Fruit fly (Drosophila melanogaster) whole organism, pupa: ENCODE measurements around the gene Chsy.
A peak's percentile ranks its signal among the peaks of the same experiment; 100 is the strongest.

ENCODE experiments used
- CG10348 ChIP-seq: fragments of 200-800 bp; sonication (Bioruptor generic); IDR thresholded peaks from 2 replicates; pipeline ENCODE4 v1.3.6; 2022; ENCODE audit warnings: missing biosample characterization, missing genetic modification characterization
- CG12605 ChIP-seq: fragments of 200-800 bp; sonication (Bioruptor generic); IDR thresholded peaks from 2 replicates; pipeline ENCODE4 v1.3.6; 2022; ENCODE audit warnings: missing biosample characterization, missing genetic modification characterization
- CG13204 ChIP-seq: fragments of 200-800 bp; sonication (Bioruptor generic); optimal IDR thresholded peaks from 2 replicates; lab custom pipeline; 2018; ENCODE audit warnings: missing biosample characterization, mild to moderate bottlenecking, missing genetic modification characterization, moderate library complexity
- CG14655 ChIP-seq: fragments of 200-800 bp; sonication (Bioruptor generic); optimal IDR thresholded peaks from 3 replicates; lab custom pipeline; 2017; ENCODE audit warnings: mild to moderate bottlenecking, missing biosample characterization, missing genetic modification reagents, missing genetic modification characterization
- CG15710 ChIP-seq: fragments of 200-800 bp; sonication (Bioruptor generic); optimal IDR thresholded peaks from 2 replicates; lab custom pipeline; 2018; ENCODE audit warnings: missing biosample characterization, mild to moderate bottlenecking, missing genetic modification characterization, moderate library complexity
- CG17806 ChIP-seq: fragments of 200-800 bp; sonication (Bioruptor generic); optimal IDR thresholded peaks from 2 replicates; lab custom pipeline; 2018; ENCODE audit warnings: missing biosample characterization, mild to moderate bottlenecking, missing genetic modification characterization, moderate library complexity
- CG32121 ChIP-seq: fragments of 200-800 bp; sonication (Bioruptor generic); IDR thresholded peaks from 2 replicates; pipeline ENCODE4 v1.3.6; 2022; ENCODE audit warnings: missing biosample characterization, missing genetic modification characterization
- CG34367 ChIP-seq: fragments of 200-800 bp; sonication (Bioruptor generic); optimal IDR thresholded peaks from 2 replicates; lab custom pipeline; 2018; ENCODE audit warnings: missing biosample characterization, mild to moderate bottlenecking, missing genetic modification characterization
- CG4496 ChIP-seq: fragments of 200-800 bp; sonication (Bioruptor generic); IDR thresholded peaks from 3 replicates; pipeline ENCODE4 v1.3.6; 2022; ENCODE audit warnings: missing biosample characterization, missing genetic modification characterization
- CG8159 ChIP-seq: fragments of 200-800 bp; sonication (Bioruptor generic); optimal IDR thresholded peaks from 3 replicates; lab custom pipeline; 2018; ENCODE audit warnings: missing biosample characterization, mild to moderate bottlenecking, missing genetic modification characterization, moderate library complexity
- CG8301 ChIP-seq: fragments of 200-800 bp; sonication (Bioruptor generic); optimal IDR thresholded peaks from 2 replicates; lab custom pipeline; 2018; ENCODE audit warnings: missing biosample characterization, mild to moderate bottlenecking, missing genetic modification characterization
- CG9948 ChIP-seq: fragments of 200-800 bp; sonication (Bioruptor generic); optimal IDR thresholded peaks from 2 replicates; lab custom pipeline; 2018; ENCODE audit warnings: missing biosample characterization, mild to moderate bottlenecking, missing genetic modification characterization, moderate library complexity
- D1 ChIP-seq: fragments of 200-800 bp; sonication (Bioruptor generic); optimal IDR thresholded peaks from 2 replicates; lab custom pipeline; 2018; ENCODE audit warnings: missing biosample characterization, mild to moderate bottlenecking, missing genetic modification characterization, moderate library complexity
- EcR ChIP-seq: fragments of 200-800 bp; sonication (Bioruptor generic); optimal IDR thresholded peaks from 3 replicates; lab custom pipeline; 2019; ENCODE audit warnings: missing biosample characterization, missing genetic modification characterization, mild to moderate bottlenecking, moderate library complexity, missing genetic modification reagents
- Ets98B ChIP-seq: fragments of 200-800 bp; sonication (Bioruptor generic); IDR thresholded peaks from 2 replicates; pipeline ENCODE4 v1.3.6; 2022; ENCODE audit warnings: missing biosample characterization, missing genetic modification characterization
- Pif1A ChIP-seq: fragments of 200-800 bp; sonication (Bioruptor generic); optimal IDR thresholded peaks from 3 replicates; lab custom pipeline; 2016; ENCODE audit warnings: missing biosample characterization, missing genetic modification characterization
- Pif1B ChIP-seq: fragments of 200-800 bp; sonication (Bioruptor generic); optimal IDR thresholded peaks from 3 replicates; lab custom pipeline; 2016; ENCODE audit warnings: missing biosample characterization, missing genetic modification characterization
- Snoo ChIP-seq: fragments of 200-800 bp; sonication (Bioruptor generic); optimal IDR thresholded peaks from 3 replicates; lab custom pipeline; 2017; ENCODE audit warnings: missing biosample characterization, mild to moderate bottlenecking, missing genetic modification characterization, inconsistent platforms
- fd96Ca ChIP-seq: fragments of 200-800 bp; sonication (Bioruptor generic); IDR thresholded peaks from 3 replicates; pipeline ENCODE4 v1.3.6; 2022; ENCODE audit warnings: missing biosample characterization, missing genetic modification characterization
- gl ChIP-seq: fragments of 200-800 bp; sonication (Bioruptor generic); optimal IDR thresholded peaks from 2 replicates; lab custom pipeline; 2018; ENCODE audit warnings: missing biosample characterization, mild to moderate bottlenecking, missing genetic modification characterization
- rn ChIP-seq: fragments of 200-800 bp; sonication (Bioruptor generic); IDR thresholded peaks from 2 replicates; pipeline ENCODE4 v1.3.6; 2022; ENCODE audit warnings: missing biosample characterization, missing genetic modification characterization

Chsy gene

DNA sequence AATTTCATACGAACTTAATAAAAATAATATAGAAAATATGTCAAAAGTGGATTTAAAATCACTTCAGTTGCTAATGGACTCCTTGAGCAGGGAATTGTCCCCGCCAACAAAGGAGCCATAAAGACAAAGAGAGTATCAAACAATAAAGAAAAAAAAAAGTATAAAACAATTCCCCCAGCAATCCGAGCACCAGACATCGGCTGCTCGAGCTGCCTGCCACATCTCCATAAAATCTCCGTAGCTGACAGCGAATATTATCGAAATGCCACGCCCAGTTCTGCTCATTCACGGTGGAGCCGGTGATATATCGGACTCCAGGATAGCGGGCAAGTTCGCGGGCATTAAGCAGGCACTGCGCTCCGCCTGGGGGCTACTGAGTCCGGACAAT lies 24.4 kb downstream of the Chsy start, which contains the start of gene CG7860:
Gene CG7860 (plus strand): TSS at position 11 of the 388 bp plus-strand sequence.
- no peak for TF ChIP-seq D1
- peak; percentile 39 for TF ChIP-seq Snoo (tag; lab: Kevin White, UChicago)
- no peak for TF ChIP-seq CG34367 (tag; lab: Kevin White, UChicago)
- no peak for TF ChIP-seq fd96Ca (GFP tag; lab: Robert Waterston, UW)
- peak; percentile 9 for TF ChIP-seq CG15710 (tag; lab: Kevin White, UChicago)
- no peak for TF ChIP-seq CG8301
- no peak for TF ChIP-seq EcR (GFP tag; lab: Kevin White, UChicago)
- no peak for TF ChIP-seq Pif1A (GFP tag; lab: Kevin White, UChicago)
- no peak for TF ChIP-seq Ets98B (GFP tag; lab: Robert Waterston, UW)
- no peak for TF ChIP-seq CG17806 (tag; lab: Kevin White, UChicago)
- no peak for TF ChIP-seq CG9948
- TF ChIP-seq CG4496, result no peak
- no peak for TF ChIP-seq CG8159 (tag; lab: Kevin White, UChicago)
- TF ChIP-seq Pif1B (GFP tag; lab: Kevin White, UChicago), result peak; percentile 10
- TF ChIP-seq rn (GFP tag; lab: Robert Waterston, UW), result no peak
- TF ChIP-seq CG12605 (GFP tag; lab: Robert Waterston, UW), result no peak
- TF ChIP-seq CG32121 (GFP tag; lab: Robert Waterston, UW), result no peak
- TF ChIP-seq gl, result no peak

DNA sequence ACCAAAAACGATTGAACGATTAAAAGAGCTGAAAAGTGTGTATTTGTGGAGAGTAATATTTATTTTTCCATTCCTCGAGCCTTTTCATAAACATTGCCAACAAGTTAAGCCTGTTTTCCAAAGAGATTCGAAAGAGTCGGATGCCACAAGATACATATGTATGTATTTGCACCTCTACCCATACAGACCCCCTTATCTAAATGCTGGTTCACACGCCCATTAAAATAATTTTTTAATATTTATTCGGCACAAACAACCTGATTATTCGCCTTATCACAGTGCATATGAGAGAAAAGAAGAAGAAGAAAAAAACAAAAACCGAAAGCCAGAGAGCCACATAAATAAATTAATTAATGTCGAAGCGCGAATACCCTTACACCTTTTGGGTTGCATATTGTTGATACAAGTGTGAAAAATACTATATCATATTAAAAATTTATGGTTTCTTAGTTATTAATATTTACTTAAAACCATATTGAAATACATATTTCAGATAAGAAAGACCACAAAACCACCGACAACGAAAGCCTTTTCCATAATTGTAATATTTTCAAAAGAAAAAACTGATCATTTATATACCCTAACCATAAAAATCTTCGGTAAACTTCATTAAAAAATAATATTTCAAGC lies 24.9 kb downstream of the Chsy start:
- TF ChIP-seq gl (no peak), CG12605 (GFP tag; lab: Robert Waterston, UW) (no peak), fd96Ca (GFP tag; lab: Robert Waterston, UW) (no peak), CG13204 (no peak), CG8301 (no peak), EcR (GFP tag; lab: Kevin White, UChicago) (peak; percentile 13), Pif1B (GFP tag; lab: Kevin White, UChicago) (peak; percentile 8), Pif1A (GFP tag; lab: Kevin White, UChicago) (peak; percentile 6), CG34367 (tag; lab: Kevin White, UChicago) (no peak), CG8159 (tag; lab: Kevin White, UChicago) (no peak), CG17806 (tag; lab: Kevin White, UChicago) (no peak)

dm6 chrX:15555945-15556344 lies 37.4 kb downstream of the Chsy start, which contains the start of gene CG42300:
CG42300 (minus strand) TSS chrX:15556045.
- TF ChIP-seq Ets98B (GFP tag; lab: Robert Waterston, UW) (no peak), CG8159 (tag; lab: Kevin White, UChicago) (no peak), D1 (no peak)

DNA sequence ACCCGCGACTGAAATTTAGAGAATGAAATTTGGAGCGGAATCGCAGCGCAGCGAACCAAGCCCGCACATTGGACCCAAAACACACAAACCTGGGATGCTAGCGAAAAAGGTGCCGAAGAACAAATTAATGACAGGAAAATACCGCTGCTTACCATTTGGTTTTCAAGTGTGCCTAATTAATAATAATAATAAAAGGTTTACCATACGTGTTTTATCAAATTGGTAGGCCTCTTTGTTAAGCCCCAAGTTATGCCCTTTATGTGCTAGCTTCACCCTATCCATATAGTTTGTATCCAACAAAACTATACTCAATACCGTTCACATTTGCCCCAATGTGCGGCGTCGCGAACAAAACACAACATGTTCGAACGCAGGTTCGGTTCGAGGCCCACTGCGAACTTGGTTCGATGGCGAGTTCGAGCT lies 39.1 kb downstream of the Chsy start, which contains the start of gene Ac13E:
Gene Ac13E (minus strand): TSS at position 23 of the 423 bp plus-strand sequence.
- TF ChIP-seq gl, result peak; percentile 68
- TF ChIP-seq CG8301, result peak; percentile 90
- TF ChIP-seq CG13204, result peak; percentile 79
- peak; percentile 66; the same call in 1 of the 2 replicates for TF ChIP-seq CG12605 (GFP tag; lab: Robert Waterston, UW)
- TF ChIP-seq CG14655 (GFP tag; lab: Kevin White, UChicago), result peak; percentile 93
- TF ChIP-seq CG4496, result peak; percentile 90
- peak; percentile 82 for TF ChIP-seq CG17806 (tag; lab: Kevin White, UChicago)
- TF ChIP-seq Pif1A (GFP tag; lab: Kevin White, UChicago), result peak; percentile 94
- TF ChIP-seq CG34367 (tag; lab: Kevin White, UChicago), result peak; percentile 86
- peak; percentile 95 for TF ChIP-seq Snoo (tag; lab: Kevin White, UChicago)
- peak; percentile 86 for TF ChIP-seq CG9948
- TF ChIP-seq rn (GFP tag; lab: Robert Waterston, UW), result peak; percentile 70
- peak; percentile 89 for TF ChIP-seq CG15710 (tag; lab: Kevin White, UChicago)
- peak; percentile 84 for TF ChIP-seq Ets98B (GFP tag; lab: Robert Waterston, UW)
- peak; percentile 53; the same call in 1 of the 2 replicates for TF ChIP-seq CG10348 (GFP tag; lab: Robert Waterston, UW)
- TF ChIP-seq EcR (GFP tag; lab: Kevin White, UChicago), result peak; percentile 22
- TF ChIP-seq CG32121 (GFP tag; lab: Robert Waterston, UW), result peak; percentile 91
- peak; percentile 92 for TF ChIP-seq CG8159 (tag; lab: Kevin White, UChicago)
- peak; percentile 72 for TF ChIP-seq D1
- TF ChIP-seq Pif1B (GFP tag; lab: Kevin White, UChicago), result peak; percentile 89
- TF ChIP-seq fd96Ca (GFP tag; lab: Robert Waterston, UW), result peak; percentile 92

DNA sequence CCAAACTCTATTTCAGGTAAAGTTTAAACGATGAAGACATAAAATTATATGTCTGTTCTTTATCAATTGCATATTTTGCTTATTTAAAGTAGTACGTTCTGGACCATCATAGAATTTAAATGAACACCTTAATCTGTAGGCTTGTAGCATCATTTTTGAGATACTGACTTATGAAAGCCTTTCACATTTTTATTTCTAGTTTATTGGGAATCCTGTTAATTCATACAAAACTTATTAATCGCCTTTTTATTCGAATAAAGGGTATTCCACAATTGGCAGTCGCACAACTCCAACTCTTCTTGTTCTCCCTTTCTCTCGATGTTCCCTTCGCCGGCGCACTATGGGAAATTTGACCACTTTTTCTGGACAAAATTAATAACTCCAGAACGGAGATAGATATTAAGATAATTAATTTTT lies 40.9 kb downstream of the Chsy start:
- TF ChIP-seq CG9948, result peak; percentile 28
- TF ChIP-seq CG34367 (tag; lab: Kevin White, UChicago), result peak; percentile 9
- TF ChIP-seq CG4496, result no peak
- no peak for TF ChIP-seq fd96Ca (GFP tag; lab: Robert Waterston, UW)
- peak; percentile 32 for TF ChIP-seq CG17806 (tag; lab: Kevin White, UChicago)
- no peak for TF ChIP-seq D1
- TF ChIP-seq Pif1A (GFP tag; lab: Kevin White, UChicago), result peak; percentile 41
- peak; percentile 37 for TF ChIP-seq CG8301
- TF ChIP-seq Snoo (tag; lab: Kevin White, UChicago), result peak; percentile 45
- peak; percentile 44 for TF ChIP-seq CG8159 (tag; lab: Kevin White, UChicago)
- peak; percentile 40 for TF ChIP-seq CG15710 (tag; lab: Kevin White, UChicago)
- no peak for TF ChIP-seq rn (GFP tag; lab: Robert Waterston, UW)
- TF ChIP-seq Ets98B (GFP tag; lab: Robert Waterston, UW), result no peak
- no peak for TF ChIP-seq CG13204
- no peak for TF ChIP-seq gl
- no peak for TF ChIP-seq CG10348 (GFP tag; lab: Robert Waterston, UW)
- TF ChIP-seq Pif1B (GFP tag; lab: Kevin White, UChicago), result peak; percentile 40
- TF ChIP-seq EcR (GFP tag; lab: Kevin White, UChicago), result no peak
- peak; percentile 56 for TF ChIP-seq CG14655 (GFP tag; lab: Kevin White, UChicago)
- TF ChIP-seq CG12605 (GFP tag; lab: Robert Waterston, UW), result no peak
- no peak for TF ChIP-seq CG32121 (GFP tag; lab: Robert Waterston, UW)
